Fruit fly (Drosophila melanogaster): ENCODE data around the gene Wdfy2.

Wdfy2 gene

dm6 chr2L:10466865-10467270 lies 43.8 kb downstream of the Wdfy2 start:
- TF ChIP-seq psq (optimal IDR thresholded peaks at IDR 0.05) (no peak), ttk (optimal IDR thresholded peaks at IDR 0.05) (no peak), Sin3A (optimal IDR thresholded peaks at IDR 0.05) (no peak), Myc (optimal IDR thresholded peaks at IDR 0.05) (no peak), h (optimal IDR thresholded peaks at IDR 0.05) (no peak), insv (optimal IDR thresholded peaks at IDR 0.05) (no peak)

DNA sequence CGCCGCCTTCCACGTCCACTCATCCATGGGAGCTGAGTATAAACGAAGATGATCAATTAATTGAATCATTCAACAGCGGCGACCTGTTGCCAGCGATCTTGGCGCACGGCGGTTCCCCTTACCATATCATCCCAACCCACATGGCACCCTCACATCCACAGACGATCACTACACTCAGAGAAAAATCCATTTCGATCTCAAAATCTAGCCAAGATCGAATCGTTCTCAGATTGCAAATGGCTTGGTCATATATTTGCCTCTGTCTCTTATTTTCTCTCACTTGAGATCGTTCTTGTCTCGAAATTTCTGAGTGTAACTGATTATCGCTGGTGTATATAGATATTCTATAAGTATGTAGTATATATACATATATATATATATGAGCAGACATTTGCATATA lies 45.3 kb downstream of the Wdfy2 start:
- no peak for TF ChIP-seq ttk (optimal IDR thresholded peaks at IDR 0.05)
- TF ChIP-seq insv (optimal IDR thresholded peaks at IDR 0.05) = no peak
- no peak for TF ChIP-seq Myc (optimal IDR thresholded peaks at IDR 0.05)
- no peak for TF ChIP-seq h (optimal IDR thresholded peaks at IDR 0.05)
- TF ChIP-seq psq (optimal IDR thresholded peaks at IDR 0.05) = no peak
- no peak for TF ChIP-seq Sin3A (optimal IDR thresholded peaks at IDR 0.05)

- TF ChIP-seq psq (optimal IDR thresholded peaks at IDR 0.05) (no peak), Myc (optimal IDR thresholded peaks at IDR 0.05) (no peak), ttk (optimal IDR thresholded peaks at IDR 0.05) (no peak)
Observed at dm6 chr2L:10468978-10469377, 45.9 kb downstream of the Wdfy2 start.

DNA sequence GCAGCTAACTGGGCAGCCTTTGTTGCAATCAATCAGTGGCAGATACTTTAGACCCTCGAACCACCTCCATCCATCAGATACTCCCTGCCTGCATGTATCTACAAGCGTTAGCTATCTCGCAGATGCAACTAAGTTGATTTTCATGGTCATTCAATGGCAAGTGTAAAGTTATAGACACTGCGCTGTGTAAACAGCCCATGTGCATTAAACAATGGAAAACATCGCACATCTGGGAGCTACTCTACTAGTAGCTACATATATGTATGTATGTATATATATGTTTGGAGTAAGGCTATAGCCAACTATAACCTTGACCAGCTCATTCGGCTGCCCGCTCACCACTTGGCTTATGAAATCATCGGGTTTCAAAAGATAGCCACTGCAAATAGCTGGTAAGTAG lies 47.1 kb downstream of the Wdfy2 start:
- no peak for TF ChIP-seq h (optimal IDR thresholded peaks at IDR 0.05)
- no peak for TF ChIP-seq psq (optimal IDR thresholded peaks at IDR 0.05)
- TF ChIP-seq Myc (optimal IDR thresholded peaks at IDR 0.05) = no peak
- no peak for TF ChIP-seq ttk (optimal IDR thresholded peaks at IDR 0.05)
- TF ChIP-seq Sin3A (optimal IDR thresholded peaks at IDR 0.05) = no peak
- TF ChIP-seq insv (optimal IDR thresholded peaks at IDR 0.05) = no peak

DNA sequence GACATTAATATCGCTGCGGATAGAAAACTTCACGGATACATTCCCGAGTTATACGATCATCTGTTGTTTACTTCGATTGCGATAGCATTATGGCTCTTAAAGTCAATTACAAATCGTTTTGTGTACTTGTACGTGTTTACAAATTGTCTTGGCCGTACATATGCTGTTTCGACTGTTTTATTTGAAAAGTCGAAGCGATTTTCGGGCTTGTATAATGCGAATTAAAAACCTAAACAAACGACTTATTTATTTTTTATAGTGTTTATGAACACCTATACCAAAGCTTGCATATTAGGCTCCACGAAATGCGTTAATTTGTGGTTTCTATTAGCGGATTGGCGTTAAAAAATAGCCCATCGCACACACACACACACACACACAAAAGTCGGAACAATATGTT lies 49.2 kb downstream of the Wdfy2 start:
- TF ChIP-seq insv (optimal IDR thresholded peaks at IDR 0.05) = no peak
- no peak for TF ChIP-seq Myc (optimal IDR thresholded peaks at IDR 0.05)
- TF ChIP-seq psq (optimal IDR thresholded peaks at IDR 0.05) = no peak
- TF ChIP-seq Sin3A (optimal IDR thresholded peaks at IDR 0.05) = no peak
- TF ChIP-seq h (optimal IDR thresholded peaks at IDR 0.05) = no peak
- TF ChIP-seq ttk (optimal IDR thresholded peaks at IDR 0.05) = no peak

DNA sequence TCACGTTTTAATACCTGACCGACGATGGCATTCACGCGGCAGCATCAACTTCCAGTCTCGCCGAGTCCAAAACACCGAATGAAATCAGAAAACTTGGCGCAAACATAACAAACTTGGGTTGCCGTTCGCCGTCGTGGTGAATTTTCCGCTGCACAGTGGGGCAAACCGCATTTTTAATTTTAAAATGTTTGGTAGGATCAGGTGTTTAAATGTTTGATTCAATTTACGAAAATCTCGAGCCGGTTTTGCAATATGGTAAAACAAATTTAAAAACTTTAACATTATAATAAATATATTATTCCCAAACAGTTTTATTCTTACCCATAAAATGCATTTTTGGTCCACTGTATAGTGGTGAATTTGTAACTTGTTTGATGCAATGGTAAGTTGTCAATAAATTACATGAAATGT lies 51.2 kb downstream of the Wdfy2 start, which contains the start of gene RluA-1:
TSS of gene RluA-1 (minus strand) at position 82 of the 411 bp plus-strand sequence.
- TF ChIP-seq psq (optimal IDR thresholded peaks at IDR 0.05) (no peak), h (optimal IDR thresholded peaks at IDR 0.05) (no peak), insv (optimal IDR thresholded peaks at IDR 0.05) (no peak), Myc (optimal IDR thresholded peaks at IDR 0.05) (no peak), ttk (optimal IDR thresholded peaks at IDR 0.05) (no peak)

dm6 chr2L:10474815-10475214 lies 51.7 kb downstream of the Wdfy2 start:
- TF ChIP-seq Myc (optimal IDR thresholded peaks at IDR 0.05) (no peak), insv (optimal IDR thresholded peaks at IDR 0.05) (no peak), psq (optimal IDR thresholded peaks at IDR 0.05) (no peak), Sin3A (optimal IDR thresholded peaks at IDR 0.05) (no peak)

Data from Kc167 (cell line).